Worm (Caenorhabditis elegans) whole organism, L3 larva: Measurements from ENCODE around the gene gst-12.
"Not testable (repeated sequence)": the region's sequence is repeated elsewhere in the genome, so short reads cannot be mapped to it uniquely, and the experiment has no call there.

Source experiments
- R02D3.7 ChIP-seq: fragments of 150-350 bp; optimal IDR thresholded peaks from 2 replicates; lab custom pipeline; 2014; ENCODE audit warnings: missing biosample characterization, missing genetic modification characterization
- ZK546.5 ChIP-seq: sonication (generic microtip); optimal IDR thresholded peaks from 2 replicates; lab custom pipeline; 2017; ENCODE audit warnings: missing biosample characterization, missing genetic modification characterization
- aly-2 ChIP-seq: fragments of 150-350 bp; optimal IDR thresholded peaks from 2 replicates; lab custom pipeline; 2014; ENCODE audit warnings: missing biosample characterization, missing genetic modification characterization
- ama-1 ChIP-seq: fragments of 150-350 bp; optimal IDR thresholded peaks from 2 replicates; lab custom pipeline; 2018
- ceh-16 ChIP-seq: sonication (generic microtip); optimal IDR thresholded peaks from 2 replicates; lab custom pipeline; 2017; ENCODE audit warnings: missing biosample characterization, missing genetic modification characterization
- ceh-28 ChIP-seq: fragments of 150-350 bp; optimal IDR thresholded peaks from 2 replicates; lab custom pipeline; 2014; ENCODE audit warnings: missing biosample characterization, missing genetic modification reagents, missing genetic modification characterization
- ceh-9 ChIP-seq: sonication (generic microtip); optimal IDR thresholded peaks from 2 replicates; lab custom pipeline; 2018; ENCODE audit warnings: missing biosample characterization, missing genetic modification characterization
- egl-27 ChIP-seq: sonication (generic microtip); optimal IDR thresholded peaks from 4 replicates; lab custom pipeline; 2017; ENCODE audit warnings: missing biosample characterization, missing genetic modification reagents, missing genetic modification characterization
- egl-5 ChIP-seq: fragments of 150-350 bp; optimal IDR thresholded peaks from 2 replicates; lab custom pipeline; 2017; ENCODE audit warnings: missing biosample characterization, missing genetic modification reagents, missing genetic modification characterization, inconsistent platforms
- elt-1 ChIP-seq: fragments of 150-350 bp; optimal IDR thresholded peaks from 2 replicates; lab custom pipeline; 2014; ENCODE audit warnings: missing biosample characterization, missing genetic modification characterization
- elt-2 ChIP-seq: sonication (generic microtip); optimal IDR thresholded peaks from 2 replicates; lab custom pipeline; 2016; ENCODE audit warnings: missing genetic modification reagents, mild to moderate bottlenecking, missing genetic modification characterization, missing compliant biosample characterization
- elt-3 ChIP-seq, 3 experiments: fragments of 150-350 bp in 1 of 3; sonication (generic microtip) in 2 of 3; optimal IDR thresholded peaks; 2 replicates in 2 of 3; 4 replicates in 1 of 3; lab custom pipeline; 2014 to 2017; ENCODE audit warnings: missing biosample characterization in 3 of 3, missing genetic modification characterization in 3 of 3
- fkh-10 ChIP-seq: sonication (generic microtip); optimal IDR thresholded peaks from 2 replicates; lab custom pipeline; 2017; ENCODE audit warnings: missing biosample characterization, missing genetic modification reagents, missing genetic modification characterization
- fkh-2 ChIP-seq: fragments of 150-350 bp; optimal IDR thresholded peaks from 2 replicates; lab custom pipeline; 2014; ENCODE audit warnings: missing biosample characterization, missing genetic modification reagents, missing genetic modification characterization
- fos-1 ChIP-seq: fragments of 150-350 bp; optimal IDR thresholded peaks from 2 replicates; lab custom pipeline; 2014; ENCODE audit warnings: missing biosample characterization, missing genetic modification characterization
- hmg-11 ChIP-seq: sonication (generic microtip); optimal IDR thresholded peaks from 2 replicates; lab custom pipeline; 2016; ENCODE audit warnings: missing genetic modification characterization, missing compliant biosample characterization
- jun-1 ChIP-seq: fragments of 150-350 bp; optimal IDR thresholded peaks from 2 replicates; lab custom pipeline; 2014; ENCODE audit warnings: missing biosample characterization, missing genetic modification reagents, missing genetic modification characterization
- lin-15B ChIP-seq: fragments of 150-350 bp; optimal IDR thresholded peaks from 2 replicates; lab custom pipeline; 2014; ENCODE audit warnings: missing biosample characterization, missing genetic modification characterization
- mdl-1 ChIP-seq: fragments of 150-350 bp; optimal IDR thresholded peaks from 2 replicates; lab custom pipeline; 2014; ENCODE audit warnings: missing biosample characterization, missing genetic modification characterization
- mml-1 ChIP-seq: fragments of 150-350 bp; sonication (generic microtip); optimal IDR thresholded peaks from 3 replicates; lab custom pipeline; 2014; ENCODE audit warnings: missing biosample characterization, missing genetic modification characterization
- nfya-1 ChIP-seq: sonication (generic microtip); optimal IDR thresholded peaks from 2 replicates; lab custom pipeline; 2017; ENCODE audit warnings: missing genetic modification characterization, mild to moderate bottlenecking, missing compliant biosample characterization, antibody characterized with exemption, moderate library complexity; ENCODE audit not compliant: insufficient read depth
- nhr-11 ChIP-seq: fragments of 150-350 bp; optimal IDR thresholded peaks from 2 replicates; lab custom pipeline; 2014; ENCODE audit warnings: missing biosample characterization, missing genetic modification characterization
- nhr-12 ChIP-seq: fragments of 150-350 bp; optimal IDR thresholded peaks from 2 replicates; lab custom pipeline; 2014; ENCODE audit warnings: missing biosample characterization, missing genetic modification characterization
- nhr-23 ChIP-seq: fragments of 150-350 bp; optimal IDR thresholded peaks from 2 replicates; lab custom pipeline; 2014; ENCODE audit warnings: missing biosample characterization, missing genetic modification reagents, missing genetic modification characterization
- nhr-237 ChIP-seq: fragments of 150-350 bp; optimal IDR thresholded peaks from 2 replicates; lab custom pipeline; 2014; ENCODE audit warnings: missing biosample characterization, missing genetic modification characterization
- nhr-25 ChIP-seq: sonication (generic microtip); optimal IDR thresholded peaks from 2 replicates; lab custom pipeline; 2017; ENCODE audit warnings: missing biosample characterization, missing genetic modification characterization
- nhr-28 ChIP-seq: fragments of 150-350 bp; optimal IDR thresholded peaks from 2 replicates; lab custom pipeline; 2014; ENCODE audit warnings: missing biosample characterization, missing genetic modification characterization
- nhr-67 ChIP-seq: fragments of 150-350 bp; optimal IDR thresholded peaks from 2 replicates; lab custom pipeline; 2014; ENCODE audit warnings: missing biosample characterization, missing genetic modification characterization
- nhr-76 ChIP-seq: fragments of 150-350 bp; sonication (generic microtip); optimal IDR thresholded peaks from 5 replicates; lab custom pipeline; 2014; ENCODE audit warnings: missing biosample characterization, missing genetic modification characterization
- nhr-77 ChIP-seq: fragments of 150-350 bp; optimal IDR thresholded peaks from 2 replicates; lab custom pipeline; 2014; ENCODE audit warnings: missing biosample characterization, missing genetic modification characterization
- pha-4 ChIP-seq: fragments of 150-350 bp; optimal IDR thresholded peaks from 2 replicates; lab custom pipeline; 2014; ENCODE audit warnings: missing biosample characterization, missing genetic modification reagents, missing genetic modification characterization
- pqm-1 ChIP-seq: fragments of 150-350 bp; optimal IDR thresholded peaks from 2 replicates; lab custom pipeline; 2017; ENCODE audit warnings: missing biosample characterization, missing genetic modification characterization, inconsistent platforms
- sea-2 ChIP-seq: fragments of 150-350 bp; sonication (generic microtip); optimal IDR thresholded peaks from 4 replicates; lab custom pipeline; 2014; ENCODE audit warnings: missing biosample characterization, missing genetic modification reagents, missing genetic modification characterization
- skn-1 ChIP-seq: fragments of 150-350 bp; optimal IDR thresholded peaks from 2 replicates; lab custom pipeline; 2014; ENCODE audit warnings: missing biosample characterization, missing genetic modification characterization
- tbx-2 ChIP-seq: sonication (generic microtip); optimal IDR thresholded peaks from 2 replicates; lab custom pipeline; 2016; ENCODE audit warnings: mild to moderate bottlenecking, missing genetic modification characterization, missing compliant biosample characterization
- unc-39 ChIP-seq: sonication (generic microtip); optimal IDR thresholded peaks from 4 replicates; lab custom pipeline; 2017; ENCODE audit warnings: missing biosample characterization, missing genetic modification characterization
- unc-62 ChIP-seq: fragments of 150-350 bp; sonication (generic microtip); optimal IDR thresholded peaks from 4 replicates; lab custom pipeline; 2014; ENCODE audit warnings: missing biosample characterization, missing genetic modification reagents, missing genetic modification characterization
- zag-1 ChIP-seq: fragments of 150-350 bp; optimal IDR thresholded peaks from 2 replicates; lab custom pipeline; 2014; ENCODE audit warnings: missing biosample characterization, missing genetic modification characterization
- ztf-11 ChIP-seq: fragments of 150-350 bp; optimal IDR thresholded peaks from 2 replicates; lab custom pipeline; 2014; ENCODE audit warnings: missing biosample characterization, missing genetic modification characterization
- ztf-4 ChIP-seq: fragments of 150-350 bp; optimal IDR thresholded peaks from 2 replicates; lab custom pipeline; 2014; ENCODE audit warnings: missing biosample characterization, missing genetic modification characterization

Gene gst-12

DNA sequence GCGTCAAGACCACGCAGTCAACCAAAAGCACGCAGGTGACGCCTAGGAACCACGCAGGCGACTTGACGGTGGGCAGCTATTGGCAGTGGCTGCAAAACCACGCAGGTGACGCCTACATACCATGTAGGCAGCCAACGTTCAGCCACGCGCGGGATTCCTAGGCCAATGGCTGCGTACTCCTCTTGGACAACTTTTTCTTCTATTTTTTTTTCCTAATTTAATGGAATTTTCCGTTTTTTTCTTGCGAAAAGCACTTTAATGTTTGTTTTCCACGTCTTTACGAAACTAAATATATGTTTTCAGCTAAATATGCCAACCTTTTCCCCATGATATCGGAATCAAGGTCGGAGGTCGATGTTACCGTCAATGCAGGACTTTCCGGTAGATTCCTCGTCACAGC, 36.9 kb upstream of the gst-12 start, which contains the start of gene C31C9.9:
TSS of gene C31C9.9 (plus strand) at position 301 of the 400 bp plus-strand sequence.
- not testable (repeated sequence) for TF ChIP-seq R02D3.7, nhr-11, nhr-25 (tag; lab: Kevin White, UChicago)

DNA sequence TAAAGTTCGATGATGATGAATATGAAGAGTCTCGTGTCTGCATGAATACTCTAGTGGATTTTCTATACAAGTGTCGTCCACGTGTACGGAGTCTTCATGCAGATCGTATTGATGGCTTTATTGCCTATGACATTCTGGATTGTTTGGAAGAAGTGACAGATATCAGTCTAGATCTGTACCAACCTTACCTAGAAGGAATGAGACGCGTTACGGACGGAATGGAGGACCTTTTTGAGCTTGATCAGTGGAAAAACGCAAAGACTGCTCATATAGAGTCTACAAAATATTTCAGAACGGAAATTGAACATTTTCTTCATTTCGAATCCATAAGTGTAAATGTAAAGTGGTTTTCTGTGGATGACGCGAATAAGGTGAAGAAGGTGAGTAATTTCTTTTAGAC, 30.4 kb upstream of the gst-12 start, which contains the start of gene fbxa-169:
TSS of gene fbxa-169 (plus strand) at position 301 of the 400 bp plus-strand sequence.
- TF ChIP-seq ama-1 (lab: Kevin White, UChicago) (no peak), nhr-12 (no peak), ztf-4 (tag; lab: Kevin White, UChicago) (no peak), fos-1 (tag; lab: Kevin White, UChicago) (no peak), nhr-77 (tag; lab: Kevin White, UChicago) (no peak), fkh-2 (no peak), zag-1 (tag; lab: Kevin White, UChicago) (no peak), sea-2 (no peak), ZK546.5 (tag; lab: Kevin White, UChicago) (no peak), ceh-9 (tag; lab: Kevin White, UChicago) (no peak), nfya-1 (tag; lab: Kevin White, UChicago) (no peak), lin-15B (tag; lab: Kevin White, UChicago) (no peak), ceh-28 (tag; lab: Kevin White, UChicago) (no peak)
- TF ChIP-seq, all 47 proteins: peak for 0

DNA sequence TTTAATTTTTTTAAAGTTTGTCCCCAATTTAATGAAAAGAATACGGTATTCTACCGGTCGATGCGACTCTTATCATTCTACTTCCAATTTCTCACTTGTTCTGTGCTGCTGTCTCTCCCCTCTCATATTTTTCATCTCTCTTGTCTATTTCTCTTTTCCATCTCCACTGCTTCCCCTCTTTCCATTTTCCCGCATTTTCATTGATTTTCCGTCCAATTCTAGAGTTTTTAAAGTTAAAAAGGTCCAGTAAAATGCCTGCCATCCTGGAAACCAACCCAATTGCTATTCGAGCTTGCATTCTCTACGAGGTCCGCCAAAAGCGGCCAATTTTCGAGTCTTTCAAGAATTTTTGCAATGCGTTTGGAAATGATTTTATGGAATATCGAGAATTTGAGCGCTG, 23.4 kb upstream of the gst-12 start, which contains the start of gene fbxa-167:
TSS of gene fbxa-167 (plus strand) at position 179 of the 400 bp plus-strand sequence.
- peak; percentile 9 for TF ChIP-seq elt-2 (tag; lab: Kevin White, UChicago)
- peak; percentile 9 for TF ChIP-seq pha-4
- TF ChIP-seq jun-1 (tag; lab: Kevin White, UChicago) = no peak
- TF ChIP-seq hmg-11 (tag; lab: Kevin White, UChicago) = peak; percentile 45
- TF ChIP-seq skn-1 (tag; lab: Kevin White, UChicago) = no peak
- no peak for TF ChIP-seq nhr-67 (tag; lab: Kevin White, UChicago)
- no peak for TF ChIP-seq nhr-12
- no peak for TF ChIP-seq nhr-76 (tag; lab: Kevin White, UChicago)
- no peak for TF ChIP-seq aly-2 (tag; lab: Kevin White, UChicago)
- peak; percentile 16 for TF ChIP-seq nfya-1 (tag; lab: Kevin White, UChicago)
- TF ChIP-seq unc-62 (GFP tag; lab: Kevin White, UChicago) = no peak
- TF ChIP-seq nhr-28 = no peak
- no peak for TF ChIP-seq fkh-2
- TF ChIP-seq ceh-9 (tag; lab: Kevin White, UChicago) = no peak
- no peak for TF ChIP-seq mml-1
- TF ChIP-seq nhr-77 (tag; lab: Kevin White, UChicago) = no peak
- TF ChIP-seq nhr-23 (tag; lab: Kevin White, UChicago) = no peak
- no peak for TF ChIP-seq egl-27 (tag; lab: Kevin White, UChicago)
- no peak for TF ChIP-seq R02D3.7 (tag; lab: Kevin White, UChicago)
- no peak for TF ChIP-seq nhr-11 (tag; lab: Kevin White, UChicago)
- no peak for TF ChIP-seq tbx-2 (tag; lab: Kevin White, UChicago)

DNA sequence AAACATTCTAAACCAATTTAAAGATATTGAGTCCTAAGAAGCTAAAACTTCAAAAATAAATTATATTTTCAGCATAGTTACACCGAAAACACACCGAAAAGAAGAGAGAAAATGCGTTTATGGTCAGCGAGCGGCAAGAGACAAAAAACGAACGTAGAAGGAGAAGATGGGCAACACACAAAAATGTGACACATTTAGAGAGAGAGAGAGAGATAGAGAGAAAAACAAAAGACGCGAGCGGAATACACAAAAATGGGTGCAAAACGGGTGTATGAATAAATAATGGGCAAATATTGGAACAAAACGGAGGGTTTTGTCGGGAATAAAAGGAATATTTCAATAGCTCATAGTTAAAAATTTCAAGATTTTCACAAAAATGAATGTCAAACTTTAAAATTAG, 22.3 kb upstream of the gst-12 start:
- TF ChIP-seq ZK546.5 (tag; lab: Kevin White, UChicago) = no peak
- TF ChIP-seq pqm-1 (tag; lab: Kevin White, UChicago) = peak; percentile 1
- TF ChIP-seq nhr-77 (tag; lab: Kevin White, UChicago) = no peak
- TF ChIP-seq fkh-10 (GFP tag; lab: Kevin White, UChicago) = no peak
- no peak for TF ChIP-seq nhr-11 (tag; lab: Kevin White, UChicago)
- TF ChIP-seq nfya-1 (tag; lab: Kevin White, UChicago) = peak; percentile 52
- peak; percentile 41 for TF ChIP-seq pha-4
- TF ChIP-seq elt-2 (tag; lab: Kevin White, UChicago) = peak; percentile 25
- TF ChIP-seq hmg-11 (tag; lab: Kevin White, UChicago) = peak; percentile 30
- no peak for TF ChIP-seq unc-62 (GFP tag; lab: Kevin White, UChicago)
- TF ChIP-seq unc-39 (tag; lab: Kevin White, UChicago) = no peak
- TF ChIP-seq ceh-9 (tag; lab: Kevin White, UChicago) = no peak
- TF ChIP-seq nhr-23 (tag; lab: Kevin White, UChicago) = peak; percentile 17
- TF ChIP-seq, all 47 proteins: peak for 6

DNA sequence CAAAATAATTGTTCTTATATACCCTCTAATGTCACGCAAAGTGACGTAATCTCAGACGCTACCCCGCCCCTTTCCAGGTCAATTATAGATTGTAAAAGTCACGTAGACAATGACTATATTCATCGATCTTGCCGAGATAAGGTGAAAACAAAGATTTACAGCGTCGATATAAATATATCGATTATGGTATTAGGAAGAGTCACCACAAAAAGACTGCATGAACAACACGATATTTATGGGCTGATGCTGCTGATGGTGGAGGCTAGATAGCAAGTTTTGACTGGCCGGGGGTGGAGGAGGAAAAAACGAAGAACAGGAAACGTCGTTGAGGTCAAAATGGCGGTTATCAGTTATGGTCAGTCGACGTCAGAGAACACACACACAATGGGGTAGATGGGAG, 20.7 kb upstream of the gst-12 start:
- TF ChIP-seq egl-5 (no peak), nhr-77 (tag; lab: Kevin White, UChicago) (no peak), nhr-25 (tag; lab: Kevin White, UChicago) (peak; percentile 87), zag-1 (tag; lab: Kevin White, UChicago) (no peak), nhr-76 (tag; lab: Kevin White, UChicago) (no peak), fkh-10 (GFP tag; lab: Kevin White, UChicago) (no peak), unc-39 (tag; lab: Kevin White, UChicago) (no peak), nhr-28 (no peak), elt-3 (tag; optimal IDR thresholded peaks at IDR 0.05; lab: Kevin White, UChicago) (peak in 1 of 3 experiments; percentile 5), ceh-28 (tag; lab: Kevin White, UChicago) (peak; percentile 79), unc-62 (GFP tag; lab: Kevin White, UChicago) (no peak), mdl-1 (no peak), elt-1 (tag; lab: Kevin White, UChicago) (peak; percentile 97), nhr-67 (tag; lab: Kevin White, UChicago) (no peak), nhr-237 (tag; lab: Kevin White, UChicago) (no peak), pha-4 (no peak), fos-1 (tag; lab: Kevin White, UChicago) (no peak), nhr-12 (no peak), skn-1 (tag; lab: Kevin White, UChicago) (peak; percentile 17), ztf-11 (tag; lab: Kevin White, UChicago) (no peak), ama-1 (lab: Kevin White, UChicago) (no peak), nfya-1 (tag; lab: Kevin White, UChicago) (peak; percentile 17), pqm-1 (tag; lab: Kevin White, UChicago) (peak; percentile 76), jun-1 (tag; lab: Kevin White, UChicago) (no peak), ceh-16 (no peak)
